Fruit fly (Drosophila melanogaster): Measurements from ENCODE around the gene CG1074.

DNA sequence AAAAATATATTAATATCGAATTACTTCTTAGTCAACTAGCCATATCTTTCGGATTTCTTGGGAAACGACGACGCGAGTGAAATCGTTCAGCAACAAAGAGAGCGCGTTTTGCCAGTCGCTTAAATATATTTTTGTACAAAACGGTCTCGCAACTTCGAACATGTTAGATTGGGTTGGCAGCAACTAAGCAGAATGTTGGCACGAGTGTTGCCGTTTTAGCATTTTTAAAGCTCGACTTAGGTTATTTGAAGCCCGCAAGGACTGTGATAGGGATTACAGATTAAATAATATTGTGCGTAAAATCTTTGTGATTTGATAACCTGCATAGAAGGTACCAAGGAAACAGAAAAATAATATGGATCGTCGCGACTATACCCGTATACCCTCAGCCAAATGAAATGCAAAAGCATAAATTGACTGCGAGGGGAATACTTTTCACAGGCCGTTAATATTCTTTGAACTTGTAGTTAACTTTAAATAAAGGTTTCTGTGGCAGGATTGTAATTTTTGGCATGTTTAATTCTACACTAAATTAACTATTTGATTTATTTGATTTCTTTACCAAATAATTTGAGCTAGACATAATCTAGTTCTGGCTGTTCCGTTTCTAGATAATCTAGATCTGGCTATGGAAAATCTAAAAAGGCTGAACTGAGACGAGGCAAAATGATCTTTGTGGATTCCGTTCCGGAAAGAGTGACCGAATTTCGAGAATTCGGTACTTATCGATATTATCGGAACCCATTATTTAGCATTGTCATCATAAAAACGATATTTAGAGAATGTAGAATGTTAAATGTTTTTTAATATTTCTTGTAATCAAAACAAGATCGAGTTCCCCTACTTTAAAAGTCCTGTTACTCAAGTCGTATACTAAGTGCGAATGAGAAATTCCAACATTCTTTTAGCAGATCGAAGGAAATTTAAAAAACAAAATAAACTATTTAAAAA is 45.5 kb downstream of the CG1074 start, which contains the start of gene CG31523:
- TF ChIP-seq CG15336 (GFP tag; IDR thresholded peaks at IDR 0.05), result no peak
- no peak for TF ChIP-seq OdsH (GFP tag; optimal IDR thresholded peaks at IDR 0.05)
- no peak for TF ChIP-seq CG7368 (GFP tag; optimal IDR thresholded peaks at IDR 0.05)
- TF ChIP-seq Met (GFP tag; optimal IDR thresholded peaks at IDR 0.05), result no peak
- no peak for TF ChIP-seq lz (GFP tag; optimal IDR thresholded peaks at IDR 0.05)
- TF ChIP-seq Smox (GFP tag; optimal IDR thresholded peaks at IDR 0.05), result no peak
- no peak for TF ChIP-seq CG6854 (GFP tag; optimal IDR thresholded peaks at IDR 0.05)
- no peak for TF ChIP-seq eg (GFP tag; IDR thresholded peaks at IDR 0.05)
- no peak for TF ChIP-seq achi (GFP tag; optimal IDR thresholded peaks at IDR 0.05)
- no peak for TF ChIP-seq cyc (GFP tag; optimal IDR thresholded peaks at IDR 0.05)

Measured in whole organism, prepupa.